Worm (Caenorhabditis elegans): Measurements from ENCODE around the gene Y37E11B.10.

- TF ChIP-seq fos-1 (tag; optimal IDR thresholded peaks at IDR 0.05) (no peak), unc-30 (tag; optimal IDR thresholded peaks at IDR 0.05) (no peak), C16A3.4 (tag; optimal IDR thresholded peaks at IDR 0.05) (peak; percentile 52), nhr-237 (tag; optimal IDR thresholded peaks at IDR 0.05) (no peak), sptf-1 (tag; optimal IDR thresholded peaks at IDR 0.05) (no peak), ets-5 (GFP tag; IDR thresholded peaks at IDR 0.05) (no peak), lir-3 (tag; optimal IDR thresholded peaks at IDR 0.05; ENCODE audit: poor library complexity) (no peak), lin-39 (tag; optimal IDR thresholded peaks at IDR 0.05) (peak; percentile 49), blmp-1 (tag; optimal IDR thresholded peaks at IDR 0.05) (peak; percentile 88)
Measured at ce11 chrIV:3653420-3653823, 47.2 kb upstream of the Y37E11B.10 start.

All from whole organism, L1 larva.